Worm (Caenorhabditis elegans): Measurements from ENCODE around the gene ser-7.

ce11 chrX:2673272-2673671 lies at the start of gene ser-7:
- TF ChIP-seq lin-54 (GFP tag; optimal IDR thresholded peaks at IDR 0.05): no peak
- no peak for TF ChIP-seq B0336.3 (GFP tag; IDR thresholded peaks at IDR 0.05)
- TF ChIP-seq unc-130 (GFP tag; optimal IDR thresholded peaks at IDR 0.05): no peak
- TF ChIP-seq T07F8.4 (tag; optimal IDR thresholded peaks at IDR 0.05): no peak
